Worm (Caenorhabditis elegans): Measurements from ENCODE around the gene Y116A8A.6.

Gene Y116A8A.6

DNA sequence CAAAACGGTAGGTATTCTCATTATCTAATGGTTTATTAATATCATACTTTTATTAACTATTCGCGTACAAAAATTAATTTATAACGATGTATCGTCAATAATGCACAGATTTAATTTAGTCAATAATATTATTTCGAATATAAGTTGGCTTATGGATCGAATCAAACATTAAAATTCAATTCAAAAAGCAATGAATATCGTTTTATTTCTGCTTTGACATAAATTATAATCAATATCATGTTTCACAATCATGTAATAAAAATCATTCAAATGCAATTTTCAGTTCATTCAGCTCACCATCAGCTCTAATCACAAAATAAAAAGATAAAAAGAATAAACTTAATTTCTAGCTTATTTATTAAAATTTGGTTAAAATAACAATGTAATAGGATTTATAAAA lies at the start of gene Y116A8A.6:
Y116A8A.6 (minus strand) TSS at position 101 of the 400 bp plus-strand sequence.
- no peak for TF ChIP-seq fax-1 (tag; optimal IDR thresholded peaks at IDR 0.05)
- no peak for TF ChIP-seq ceh-18 (tag; optimal IDR thresholded peaks at IDR 0.05)
- TF ChIP-seq ceh-34 (tag; optimal IDR thresholded peaks at IDR 0.05) = no peak
- no peak for TF ChIP-seq F13H6.1 (tag; optimal IDR thresholded peaks at IDR 0.05)
- no peak for TF ChIP-seq hlh-15 (tag; optimal IDR thresholded peaks at IDR 0.05)
- TF ChIP-seq pros-1 (tag; optimal IDR thresholded peaks at IDR 0.05) = no peak
- no peak for TF ChIP-seq ceh-31 (tag; optimal IDR thresholded peaks at IDR 0.05)

- TF ChIP-seq pros-1 (tag; optimal IDR thresholded peaks at IDR 0.05) (no peak), npax-4 (tag; optimal IDR thresholded peaks at IDR 0.05) (no peak), ref-2 (tag; optimal IDR thresholded peaks at IDR 0.05) (no peak), hlh-30 (tag; optimal IDR thresholded peaks at IDR 0.05; ENCODE audit: insufficient read depth) (no peak), che-1 (tag; optimal IDR thresholded peaks at IDR 0.05) (no peak), hlh-6 (tag; optimal IDR thresholded peaks at IDR 0.05) (no peak), nhr-232 (tag; optimal IDR thresholded peaks at IDR 0.05) (no peak), ceh-30 (tag; optimal IDR thresholded peaks at IDR 0.05) (no peak), lim-6 (tag; optimal IDR thresholded peaks at IDR 0.05) (no peak), ceh-45 (GFP tag; IDR thresholded peaks at IDR 0.05) (no peak), nhr-11 (tag; optimal IDR thresholded peaks at IDR 0.05) (no peak), fkh-6 (tag; optimal IDR thresholded peaks at IDR 0.05) (no peak), unc-3 (GFP tag; conservative IDR thresholded peaks at IDR 0.05) (no peak), unc-3 (tag; optimal IDR thresholded peaks at IDR 0.05) (no peak), pqm-1 (tag; optimal IDR thresholded peaks at IDR 0.05) (no peak), tbx-2 (tag; optimal IDR thresholded peaks at IDR 0.05) (no peak), syd-9 (tag; optimal IDR thresholded peaks at IDR 0.05) (no peak), ttx-3 (tag; optimal IDR thresholded peaks at IDR 0.05) (no peak), fax-1 (tag; optimal IDR thresholded peaks at IDR 0.05) (no peak)
These were observed 40.3 kb upstream of the Y116A8A.6 start, which contains the start of gene T06A10.106 for ce11 chrIV:16868900-16869299. T06A10.106 (minus strand) TSS chrIV:16869000.

ce11 chrIV:16867223-16867622 lies 38.6 kb upstream of the Y116A8A.6 start, which contains the start of gene T06A10.107:
T06A10.107 (plus strand) TSS chrIV:16867523.
- TF ChIP-seq ceh-6 (GFP tag; optimal IDR thresholded peaks at IDR 0.05) = no peak

DNA sequence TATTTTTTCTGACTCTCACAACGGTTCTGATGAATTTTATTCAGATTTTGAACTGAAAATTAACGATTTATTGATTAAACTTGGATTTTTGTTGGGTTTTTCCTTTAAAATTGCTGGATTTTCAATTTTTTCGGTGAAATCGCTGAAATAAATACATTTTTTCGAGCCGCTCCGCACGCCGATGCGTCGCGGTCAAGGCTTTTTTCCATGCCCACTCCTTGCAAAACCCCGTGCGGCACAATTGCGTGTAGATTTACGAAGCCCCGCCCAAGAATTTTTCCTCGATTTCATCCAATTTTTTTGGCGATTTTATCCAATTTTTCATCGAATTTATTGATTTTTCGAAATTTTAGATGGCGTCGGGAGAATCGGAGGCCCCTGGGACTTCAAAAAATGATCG lies 36.9 kb upstream of the Y116A8A.6 start, which contains the start of gene gtsf-1:
gtsf-1 (plus strand) TSS at position 354 of the 400 bp plus-strand sequence.
- TF ChIP-seq elt-4 (tag; optimal IDR thresholded peaks at IDR 0.05) (no peak), unc-86 (tag; optimal IDR thresholded peaks at IDR 0.05) (peak; percentile 54), ahr-1 (tag; optimal IDR thresholded peaks at IDR 0.05) (no peak), ztf-16 (tag; optimal IDR thresholded peaks at IDR 0.05) (peak; percentile 52), sdc-2 (tag; optimal IDR thresholded peaks at IDR 0.05) (no peak), dve-1 (tag; optimal IDR thresholded peaks at IDR 0.05) (peak; percentile 66), tbx-2 (tag; optimal IDR thresholded peaks at IDR 0.05) (peak; percentile 79), mec-3 (tag; optimal IDR thresholded peaks at IDR 0.05; ENCODE audit: borderline replicate concordance) (no peak), hlh-15 (tag; optimal IDR thresholded peaks at IDR 0.05) (no peak), madf-2 (tag; optimal IDR thresholded peaks at IDR 0.05) (peak; percentile 54), fkh-10 (GFP tag; optimal IDR thresholded peaks at IDR 0.05) (no peak), pax-1 (tag; optimal IDR thresholded peaks at IDR 0.05) (no peak), ceh-2 (tag; optimal IDR thresholded peaks at IDR 0.05) (peak; percentile 53), pros-1 (tag; optimal IDR thresholded peaks at IDR 0.05) (no peak), T23F11.4 (GFP tag; optimal IDR thresholded peaks at IDR 0.05) (no peak), ttx-3 (tag; optimal IDR thresholded peaks at IDR 0.05) (peak; percentile 63), dmd-4 (tag; optimal IDR thresholded peaks at IDR 0.05; ENCODE audit: borderline replicate concordance) (no peak), nfya-1 (tag; optimal IDR thresholded peaks at IDR 0.05) (peak; percentile 85), pat-9 (tag; optimal IDR thresholded peaks at IDR 0.05) (peak; percentile 47), ceh-34 (tag; optimal IDR thresholded peaks at IDR 0.05) (peak; percentile 47), C08G9.2 (tag; optimal IDR thresholded peaks at IDR 0.05) (no peak), syd-9 (tag; optimal IDR thresholded peaks at IDR 0.05) (no peak), hlh-6 (tag; optimal IDR thresholded peaks at IDR 0.05) (no peak), ceh-6 (GFP tag; optimal IDR thresholded peaks at IDR 0.05) (no peak), sox-2 (GFP tag; IDR thresholded peaks at IDR 0.05) (no peak), hlh-8 (tag; optimal IDR thresholded peaks at IDR 0.05) (no peak), ceh-22 (tag; optimal IDR thresholded peaks at IDR 0.05) (no peak), ceh-19 (GFP tag; optimal IDR thresholded peaks at IDR 0.05) (no peak), pha-2 (tag; optimal IDR thresholded peaks at IDR 0.05) (peak; percentile 25), hlh-13 (GFP tag; optimal IDR thresholded peaks at IDR 0.05) (no peak), lin-11 (tag; optimal IDR thresholded peaks at IDR 0.05) (peak; percentile 47)
